Fruit fly (Drosophila melanogaster): ENCODE results near the gene CG11927.
A peak's percentile ranks its signal among the peaks of the same experiment; 100 is the strongest.

The CG11927 gene

dm6 chr2L:4838494-4839320, 8.9 kb upstream of the CG11927 start (continued):
- TF ChIP-seq CG8359 (GFP tag; optimal IDR thresholded peaks at IDR 0.05; ENCODE audit: borderline replicate concordance): peak; percentile 24
- no peak for TF ChIP-seq HLH4C (GFP tag; IDR thresholded peaks at IDR 0.05; ENCODE audit: partially characterized antibody)
- peak; percentile 51 for TF ChIP-seq CG31365 (tag; optimal IDR thresholded peaks at IDR 0.05)
- peak; percentile 40; the same call in 1 of the 2 replicates for TF ChIP-seq Awh (GFP tag; IDR thresholded peaks at IDR 0.05)
- TF ChIP-seq HLH3B (GFP tag; IDR thresholded peaks at IDR 0.05): peak; percentile 15; the same call in 1 of the 2 replicates
- peak; percentile 53 for TF ChIP-seq CG12299 (tag; optimal IDR thresholded peaks at IDR 0.05)
- no peak for TF ChIP-seq Usf (GFP tag; optimal IDR thresholded peaks at IDR 0.05)
- TF ChIP-seq Meics (GFP tag; optimal IDR thresholded peaks at IDR 0.05): no peak
- no peak for TF ChIP-seq CG7556 (GFP tag; optimal IDR thresholded peaks at IDR 0.05)
- peak; percentile 33 for TF ChIP-seq CG8388 (GFP tag; optimal IDR thresholded peaks at IDR 0.05)
- no peak for TF ChIP-seq CG7271 (tag; optimal IDR thresholded peaks at IDR 0.05)
- peak; percentile 56; the same call in 1 of the 2 replicates for TF ChIP-seq crol (GFP tag; IDR thresholded peaks at IDR 0.05)
- TF ChIP-seq kay (GFP tag; optimal IDR thresholded peaks at IDR 0.05): no peak
- no peak for TF ChIP-seq nom (GFP tag; optimal IDR thresholded peaks at IDR 0.05)
- no peak for TF ChIP-seq NfI (GFP tag; optimal IDR thresholded peaks at IDR 0.05)
- no peak for TF ChIP-seq bcd (GFP tag; optimal IDR thresholded peaks at IDR 0.05)
- peak; percentile 37 for TF ChIP-seq CG2202 (tag; optimal IDR thresholded peaks at IDR 0.05)
- no peak for TF ChIP-seq CG17328 (GFP tag; IDR thresholded peaks at IDR 0.05)
- no peak for TF ChIP-seq run (tag; optimal IDR thresholded peaks at IDR 0.05)
- TF ChIP-seq fd3F (GFP tag; optimal IDR thresholded peaks at IDR 0.05): no peak
- no peak for TF ChIP-seq CG11093 (GFP tag; IDR thresholded peaks at IDR 0.05)
- TF ChIP-seq CG18011 (GFP tag; optimal IDR thresholded peaks at IDR 0.05): no peak
- peak in 1 of 2 experiments; percentile 16 for TF ChIP-seq Eip74EF (GFP tag; optimal IDR thresholded peaks at IDR 0.05)
- peak in 1 of 3 experiments; percentile 35 for TF ChIP-seq lola (GFP tag; optimal IDR thresholded peaks at IDR 0.05)
- TF ChIP-seq CG6813 (GFP tag; optimal IDR thresholded peaks at IDR 0.05): peak; percentile 71
- TF ChIP-seq Bgb (GFP tag; IDR thresholded peaks at IDR 0.05; ENCODE audit: partially characterized antibody): no peak
- peak; percentile 28 for TF ChIP-seq Fer1 (GFP tag; optimal IDR thresholded peaks at IDR 0.05)
- no peak for TF ChIP-seq CG14965 (GFP tag; optimal IDR thresholded peaks at IDR 0.05; ENCODE audit: borderline replicate concordance)
- TF ChIP-seq CG11723 (GFP tag; optimal IDR thresholded peaks at IDR 0.05): peak; percentile 37
- no peak for TF ChIP-seq slp2 (GFP tag; optimal IDR thresholded peaks at IDR 0.05)
- TF ChIP-seq PHDP (tag; optimal IDR thresholded peaks at IDR 0.05): peak; percentile 19
- TF ChIP-seq HHEX (GFP tag; optimal IDR thresholded peaks at IDR 0.05): peak; percentile 49
- TF ChIP-seq Hmx (GFP tag; optimal IDR thresholded peaks at IDR 0.05): no peak
- peak; percentile 64 for TF ChIP-seq CG8281 (tag; optimal IDR thresholded peaks at IDR 0.05)
- TF ChIP-seq CG18764 (GFP tag; optimal IDR thresholded peaks at IDR 0.05): peak; percentile 49
- no peak for TF ChIP-seq nau (GFP tag; optimal IDR thresholded peaks at IDR 0.05)
- TF ChIP-seq MTF-1 (GFP tag; optimal IDR thresholded peaks at IDR 0.05; ENCODE audit: borderline replicate concordance): peak; percentile 54
- TF ChIP-seq Sox102F (GFP tag; optimal IDR thresholded peaks at IDR 0.05): peak; percentile 55
- peak; percentile 58; the same call in 2 of the 3 replicates for TF ChIP-seq ci (GFP tag; IDR thresholded peaks at IDR 0.05)
- TF ChIP-seq Ssrp (tag; optimal IDR thresholded peaks at IDR 0.05): peak; percentile 1
- TF ChIP-seq bab2 (GFP tag; optimal IDR thresholded peaks at IDR 0.05): peak; percentile 43
- no peak for TF ChIP-seq Doc2 (GFP tag; IDR thresholded peaks at IDR 0.05)
- no peak for TF ChIP-seq dati (GFP tag; IDR thresholded peaks at IDR 0.05)
- TF ChIP-seq kni (GFP tag; optimal IDR thresholded peaks at IDR 0.05): peak; percentile 87
- TF ChIP-seq Mad (GFP tag; optimal IDR thresholded peaks at IDR 0.05): no peak
- peak; percentile 87 for TF ChIP-seq Ets65A (GFP tag)
- TF ChIP-seq Vsx1 (GFP tag; optimal IDR thresholded peaks at IDR 0.05): no peak
